ENCODE assay signal across 4 worm cellular contexts in genomic region chrV:10043234-10043796, ce11.
TF ChIP-seq lines count a peak whose summit lies in the region.

Gene T06E8.8 (plus strand): TSS chrV:10043746.

TF ChIP-seq in whole organism, L1 larva, 84 proteins besides CTCF, POLR2A, EP300 and RAD21 (continued from another document and continues in another):
- TF ChIP-seq pag-3 (tag; optimal IDR thresholded peaks at IDR 0.05; lab: Kevin White, UChicago; ENCODE audit: borderline replicate concordance, insufficient read depth) (no peak), mdl-1 (tag; optimal IDR thresholded peaks at IDR 0.05; lab: Kevin White, UChicago) (peak in 1 of 2 experiments; percentile 80), skn-1 (tag; optimal IDR thresholded peaks at IDR 0.05; lab: Kevin White, UChicago) (peak; percentile 65), snu-23 (GFP tag; optimal IDR thresholded peaks at IDR 0.05; lab: Kevin White, UChicago) (peak; percentile 87), snpc-4 (tag; optimal IDR thresholded peaks at IDR 0.05; lab: Kevin White, UChicago) (peak; percentile 26), blmp-1 (tag; optimal IDR thresholded peaks at IDR 0.05; lab: Kevin White, UChicago) (peak; percentile 97), elt-2 (tag; optimal IDR thresholded peaks at IDR 0.05; lab: Kevin White, UChicago) (no peak), C16A3.4 (tag; optimal IDR thresholded peaks at IDR 0.05; lab: Kevin White, UChicago) (peak; percentile 49), sox-4 (tag; optimal IDR thresholded peaks at IDR 0.05; lab: Kevin White, UChicago) (peak; percentile 25), lin-13 (GFP tag; optimal IDR thresholded peaks at IDR 0.05; lab: Kevin White, UChicago) (peak; percentile 37), unc-62 (GFP tag; optimal IDR thresholded peaks at IDR 0.05; lab: Kevin White, UChicago) (no peak), nhr-85 (tag; lab: Kevin White, UChicago) (peak; percentile 99), ztf-4 (tag; optimal IDR thresholded peaks at IDR 0.05; lab: Kevin White, UChicago) (peak; percentile 28), nhr-90 (tag; optimal IDR thresholded peaks at IDR 0.05; lab: Kevin White, UChicago; ENCODE audit: poor library complexity) (peak; percentile 82), lir-3 (tag; optimal IDR thresholded peaks at IDR 0.05; lab: Kevin White, UChicago; ENCODE audit: poor library complexity) (no peak), sup-37 (GFP tag; optimal IDR thresholded peaks at IDR 0.05; lab: Kevin White, UChicago) (no peak), nhr-19 (GFP tag; conservative IDR thresholded peaks at IDR 0.05; lab: Robert Waterston, UW) (peak; percentile 81), F16B12.6 (tag; optimal IDR thresholded peaks at IDR 0.05; lab: Kevin White, UChicago) (no peak), swsn-7 (tag; optimal IDR thresholded peaks at IDR 0.05; lab: Kevin White, UChicago) (peak; percentile 65), dpl-1 (GFP tag; optimal IDR thresholded peaks at IDR 0.05; lab: Kevin White, UChicago) (peak; percentile 4 to 54 (median 23)), lsy-2 (tag; optimal IDR thresholded peaks at IDR 0.05; lab: Kevin White, UChicago) (peak; percentile 78 to 94), nhr-47 (tag; optimal IDR thresholded peaks at IDR 0.05; lab: Kevin White, UChicago) (peak; percentile 73), grh-1 (GFP tag; IDR thresholded peaks at IDR 0.05; lab: Robert Waterston, UW) (peak; percentile 93), ets-5 (GFP tag; IDR thresholded peaks at IDR 0.05; lab: Robert Waterston, UW) (no peak), xbp-1 (tag; optimal IDR thresholded peaks at IDR 0.05; lab: Kevin White, UChicago) (peak; percentile 64), elt-3 (tag; optimal IDR thresholded peaks at IDR 0.05; lab: Kevin White, UChicago) (peak in 2 of 6 experiments; percentile 76 to 93), tbx-2 (tag; optimal IDR thresholded peaks at IDR 0.05; lab: Kevin White, UChicago) (peak; percentile 82), nhr-71 (tag; optimal IDR thresholded peaks at IDR 0.05; lab: Kevin White, UChicago) (peak; percentile 88), efl-1 (optimal IDR thresholded peaks at IDR 0.05; lab: Kevin White, UChicago) (peak; percentile 41 to 49), efl-1 (GFP tag; optimal IDR thresholded peaks at IDR 0.05 in 1 of 2; lab: Kevin White, UChicago) (peak in 1 of 2 experiments; percentile 94), lin-14 (GFP tag; optimal IDR thresholded peaks at IDR 0.05; lab: Kevin White, UChicago) (peak; percentile 89), ama-1 (optimal IDR thresholded peaks at IDR 0.05; lab: Kevin White, UChicago) (peak; percentile 58)

TF ChIP-seq in whole organism, L2 larva, 48 proteins besides CTCF, POLR2A, EP300 and RAD21 (continued from another document):
- TF ChIP-seq elt-3 (tag; optimal IDR thresholded peaks at IDR 0.05; lab: Kevin White, UChicago) (no peak), mdl-1 (tag; optimal IDR thresholded peaks at IDR 0.05; lab: Kevin White, UChicago) (peak; percentile 48 to 50), Y55F3AM.14 (GFP tag; optimal IDR thresholded peaks at IDR 0.05; lab: Kevin White, UChicago) (peak; percentile 20), R02D3.7 (tag; optimal IDR thresholded peaks at IDR 0.05; lab: Kevin White, UChicago) (no peak), nhr-10 (tag; optimal IDR thresholded peaks at IDR 0.05; lab: Kevin White, UChicago) (no peak), crh-2 (tag; optimal IDR thresholded peaks at IDR 0.05; lab: Kevin White, UChicago) (peak; percentile 70), nhr-237 (tag; optimal IDR thresholded peaks at IDR 0.05; lab: Kevin White, UChicago) (no peak), unc-55 (GFP tag; optimal IDR thresholded peaks at IDR 0.05; lab: Kevin White, UChicago) (peak; percentile 74), sem-4 (tag; optimal IDR thresholded peaks at IDR 0.05; lab: Kevin White, UChicago) (peak; percentile 82), unc-39 (tag; optimal IDR thresholded peaks at IDR 0.05; lab: Kevin White, UChicago) (no peak), blmp-1 (tag; optimal IDR thresholded peaks at IDR 0.05; lab: Kevin White, UChicago; ENCODE audit: insufficient read depth) (peak; percentile 87), elt-1 (tag; optimal IDR thresholded peaks at IDR 0.05; lab: Kevin White, UChicago) (no peak), nhr-21 (tag; optimal IDR thresholded peaks at IDR 0.05; lab: Kevin White, UChicago) (peak; percentile 72), sma-9 (GFP tag; optimal IDR thresholded peaks at IDR 0.05; lab: Kevin White, UChicago) (peak; percentile 93), sma-9 (tag; optimal IDR thresholded peaks at IDR 0.05; lab: Kevin White, UChicago) (no peak), peb-1 (tag; optimal IDR thresholded peaks at IDR 0.05; lab: Kevin White, UChicago) (no peak), ama-1 (optimal IDR thresholded peaks at IDR 0.05; lab: Kevin White, UChicago) (no peak), egl-27 (tag; optimal IDR thresholded peaks at IDR 0.05; lab: Kevin White, UChicago) (peak; percentile 63), nhr-77 (tag; optimal IDR thresholded peaks at IDR 0.05; lab: Kevin White, UChicago) (no peak), ceh-82 (tag; optimal IDR thresholded peaks at IDR 0.05; lab: Kevin White, UChicago) (no peak), F13H6.1 (tag; optimal IDR thresholded peaks at IDR 0.05; lab: Kevin White, UChicago) (peak; percentile 81), nhr-12 (tag; optimal IDR thresholded peaks at IDR 0.05; lab: Kevin White, UChicago) (no peak), aly-2 (tag; optimal IDR thresholded peaks at IDR 0.05; lab: Kevin White, UChicago) (no peak), nhr-6 (tag; optimal IDR thresholded peaks at IDR 0.05; lab: Kevin White, UChicago) (peak; percentile 83), lin-13 (GFP tag; optimal IDR thresholded peaks at IDR 0.05; lab: Kevin White, UChicago) (peak; percentile 31), ztf-11 (tag; optimal IDR thresholded peaks at IDR 0.05; lab: Kevin White, UChicago) (no peak), lin-11 (tag; optimal IDR thresholded peaks at IDR 0.05; lab: Kevin White, UChicago) (no peak), ceh-16 (tag; optimal IDR thresholded peaks at IDR 0.05; lab: Kevin White, UChicago) (no peak), mab-5 (tag; optimal IDR thresholded peaks at IDR 0.05; lab: Kevin White, UChicago) (no peak), nhr-11 (tag; optimal IDR thresholded peaks at IDR 0.05; lab: Kevin White, UChicago) (no peak), ZK546.5 (tag; optimal IDR thresholded peaks at IDR 0.05; lab: Kevin White, UChicago) (no peak), snpc-4 (tag; optimal IDR thresholded peaks at IDR 0.05; lab: Kevin White, UChicago) (no peak), nhr-129 (tag; optimal IDR thresholded peaks at IDR 0.05; lab: Kevin White, UChicago) (peak; percentile 78), unc-62 (GFP tag; optimal IDR thresholded peaks at IDR 0.05; lab: Kevin White, UChicago) (no peak), zag-1 (tag; optimal IDR thresholded peaks at IDR 0.05; lab: Kevin White, UChicago) (no peak)

TF ChIP-seq in whole organism, L3 larva, 47 proteins besides CTCF, POLR2A, EP300 and RAD21 (continued from another document):
- no peak for TF ChIP-seq daf-12 (tag; optimal IDR thresholded peaks at IDR 0.05; lab: Kevin White, UChicago)
- no peak for TF ChIP-seq ZK546.5 (tag; optimal IDR thresholded peaks at IDR 0.05; lab: Kevin White, UChicago)
- peak; percentile 89 for TF ChIP-seq pha-4 (tag; optimal IDR thresholded peaks at IDR 0.05; lab: Kevin White, UChicago)
- TF ChIP-seq zag-1 (tag; optimal IDR thresholded peaks at IDR 0.05; lab: Kevin White, UChicago): no peak
- peak; percentile 65 for TF ChIP-seq jun-1 (tag; optimal IDR thresholded peaks at IDR 0.05; lab: Kevin White, UChicago)
- TF ChIP-seq snpc-4 (tag; optimal IDR thresholded peaks at IDR 0.05; lab: Kevin White, UChicago): peak; percentile 26
- TF ChIP-seq ceh-28 (tag; optimal IDR thresholded peaks at IDR 0.05; lab: Kevin White, UChicago): peak; percentile 15
- no peak for TF ChIP-seq R02D3.7 (tag; optimal IDR thresholded peaks at IDR 0.05; lab: Kevin White, UChicago)
- TF ChIP-seq lin-39 (tag; optimal IDR thresholded peaks at IDR 0.05; lab: Kevin White, UChicago): peak; percentile 52
- TF ChIP-seq fos-1 (tag; optimal IDR thresholded peaks at IDR 0.05; lab: Kevin White, UChicago): no peak
- TF ChIP-seq aly-2 (tag; optimal IDR thresholded peaks at IDR 0.05; lab: Kevin White, UChicago): no peak
- TF ChIP-seq egl-5 (tag; optimal IDR thresholded peaks at IDR 0.05; lab: Kevin White, UChicago): no peak
- TF ChIP-seq ama-1 (optimal IDR thresholded peaks at IDR 0.05; lab: Kevin White, UChicago): no peak
- no peak for TF ChIP-seq mml-1 (tag; optimal IDR thresholded peaks at IDR 0.05; lab: Kevin White, UChicago)
- TF ChIP-seq fkh-2 (tag; optimal IDR thresholded peaks at IDR 0.05; lab: Kevin White, UChicago): no peak
- TF ChIP-seq hmg-11 (tag; optimal IDR thresholded peaks at IDR 0.05; lab: Kevin White, UChicago): peak; percentile 39
- peak; percentile 63 for TF ChIP-seq nhr-25 (tag; optimal IDR thresholded peaks at IDR 0.05; lab: Kevin White, UChicago)
- peak; percentile 71 for TF ChIP-seq nhr-43 (tag; optimal IDR thresholded peaks at IDR 0.05; lab: Kevin White, UChicago; ENCODE audit: poor library complexity, severe bottlenecking)
- TF ChIP-seq nfya-1 (tag; optimal IDR thresholded peaks at IDR 0.05; lab: Kevin White, UChicago; ENCODE audit: insufficient read depth): peak; percentile 63
- TF ChIP-seq fkh-10 (GFP tag; optimal IDR thresholded peaks at IDR 0.05; lab: Kevin White, UChicago): no peak
- TF ChIP-seq tbx-2 (tag; optimal IDR thresholded peaks at IDR 0.05; lab: Kevin White, UChicago): no peak
- TF ChIP-seq unc-62 (GFP tag; optimal IDR thresholded peaks at IDR 0.05; lab: Kevin White, UChicago): no peak
- TF ChIP-seq nhr-76 (tag; optimal IDR thresholded peaks at IDR 0.05; lab: Kevin White, UChicago): no peak
- TF ChIP-seq ceh-82 (tag; optimal IDR thresholded peaks at IDR 0.05; lab: Kevin White, UChicago): no peak
- TF ChIP-seq pqm-1 (tag; optimal IDR thresholded peaks at IDR 0.05; lab: Kevin White, UChicago): no peak
- no peak for TF ChIP-seq ceh-9 (tag; optimal IDR thresholded peaks at IDR 0.05; lab: Kevin White, UChicago)
- TF ChIP-seq ceh-16 (tag; optimal IDR thresholded peaks at IDR 0.05; lab: Kevin White, UChicago): no peak
- TF ChIP-seq ztf-11 (tag; optimal IDR thresholded peaks at IDR 0.05; lab: Kevin White, UChicago): no peak

TF ChIP-seq in whole organism, L4 larva, 104 proteins besides CTCF, POLR2A, EP300 and RAD21 (continued from another document):
- TF ChIP-seq nhr-48 (tag; optimal IDR thresholded peaks at IDR 0.05; lab: Kevin White, UChicago) (peak; percentile 63), mep-1 (tag; optimal IDR thresholded peaks at IDR 0.05; lab: Kevin White, UChicago) (peak; percentile 69), unc-62 (GFP tag; optimal IDR thresholded peaks at IDR 0.05 in 1 of 2; lab: Kevin White, UChicago) (peak in 1 of 2 experiments; percentile 80), unc-62 (tag; optimal IDR thresholded peaks at IDR 0.05; lab: Kevin White, UChicago) (no peak), nhr-6 (tag; optimal IDR thresholded peaks at IDR 0.05; lab: Kevin White, UChicago) (peak; percentile 76), nhr-25 (tag; optimal IDR thresholded peaks at IDR 0.05; lab: Kevin White, UChicago; ENCODE audit: borderline replicate concordance, insufficient read depth) (peak; percentile 54), T26A8.4 (GFP tag; IDR thresholded peaks at IDR 0.05; lab: Robert Waterston, UW) (no peak), dve-1 (tag; optimal IDR thresholded peaks at IDR 0.05; lab: Kevin White, UChicago; ENCODE audit: insufficient read depth) (peak; percentile 67), ceh-62 (tag; optimal IDR thresholded peaks at IDR 0.05; lab: Kevin White, UChicago) (no peak), hmg-1.1 (GFP tag; IDR thresholded peaks at IDR 0.05; lab: Robert Waterston, UW) (peak; percentile 64), set-16 (GFP tag; IDR thresholded peaks at IDR 0.05; lab: Robert Waterston, UW) (0 out of 2 replicates have a peak, but pooled peaks have one; percentile 11), saeg-2 (GFP tag; IDR thresholded peaks at IDR 0.05; lab: Robert Waterston, UW) (no peak), lsy-2 (tag; optimal IDR thresholded peaks at IDR 0.05; lab: Kevin White, UChicago) (peak; percentile 4 to 86), nhr-11 (tag; optimal IDR thresholded peaks at IDR 0.05; lab: Kevin White, UChicago) (peak; percentile 70), hlh-11 (tag; optimal IDR thresholded peaks at IDR 0.05; lab: Kevin White, UChicago) (peak; percentile 81), tra-1 (GFP tag; IDR thresholded peaks at IDR 0.05; lab: Robert Waterston, UW) (peak; percentile 61; the same call in 1 of the 2 replicates), dmd-6 (GFP tag; IDR thresholded peaks at IDR 0.05; lab: Robert Waterston, UW) (peak; percentile 66), mdt-29 (GFP tag; IDR thresholded peaks at IDR 0.05; lab: Robert Waterston, UW) (no peak), T20F7.1 (GFP tag; optimal IDR thresholded peaks at IDR 0.05; lab: Kevin White, UChicago) (peak; percentile 3), lin-15B (tag; optimal IDR thresholded peaks at IDR 0.05; lab: Kevin White, UChicago) (no peak)
